Worm (Caenorhabditis elegans): ENCODE results near the gene sqt-2.
A peak's percentile ranks its signal among the peaks of the same experiment; 100 is the strongest.

sqt-2 gene

ce11 chrII:24559-24998 lies 1.5 kb downstream of the sqt-2 start, which contains the start of gene enee-1 (continued):
- peak; percentile 90 for TF ChIP-seq lin-54 (GFP tag; optimal IDR thresholded peaks at IDR 0.05)
- TF ChIP-seq ceh-91 (GFP tag; IDR thresholded peaks at IDR 0.05): no peak
- no peak for TF ChIP-seq aptf-3 (GFP tag; IDR thresholded peaks at IDR 0.05)
- TF ChIP-seq attf-5 (GFP tag; optimal IDR thresholded peaks at IDR 0.05): no peak
- no peak for TF ChIP-seq F10E7.11 (tag; optimal IDR thresholded peaks at IDR 0.05)
- TF ChIP-seq xnd-1 (tag; optimal IDR thresholded peaks at IDR 0.05): no peak
- TF ChIP-seq repo-1 (tag; optimal IDR thresholded peaks at IDR 0.05): peak; percentile 53
- TF ChIP-seq aptf-2 (GFP tag; conservative IDR thresholded peaks at IDR 0.05): no peak
- TF ChIP-seq madf-3 (GFP tag; IDR thresholded peaks at IDR 0.05): peak; percentile 68; the same call in 1 of the 2 replicates
- TF ChIP-seq hmg-20 (GFP tag; IDR thresholded peaks at IDR 0.05): 0 out of 2 replicates have a peak, but pooled peaks have one; percentile 36
- TF ChIP-seq cebp-1 (GFP tag; IDR thresholded peaks at IDR 0.05): no peak
- TF ChIP-seq cebp-1 (tag; optimal IDR thresholded peaks at IDR 0.05): peak; percentile 60
- peak; percentile 11; the same call in 1 of the 2 replicates for TF ChIP-seq madf-6 (GFP tag; IDR thresholded peaks at IDR 0.05)
- TF ChIP-seq somi-1 (GFP tag; optimal IDR thresholded peaks at IDR 0.05): no peak
- TF ChIP-seq F37B4.10 (GFP tag; IDR thresholded peaks at IDR 0.05): no peak
- TF ChIP-seq pha-4 (tag; optimal IDR thresholded peaks at IDR 0.05): no peak
- no peak for TF ChIP-seq egl-44 (GFP tag; IDR thresholded peaks at IDR 0.05)
- TF ChIP-seq lsy-27 (tag; optimal IDR thresholded peaks at IDR 0.05; ENCODE audit: borderline replicate concordance, insufficient read depth): no peak

DNA sequence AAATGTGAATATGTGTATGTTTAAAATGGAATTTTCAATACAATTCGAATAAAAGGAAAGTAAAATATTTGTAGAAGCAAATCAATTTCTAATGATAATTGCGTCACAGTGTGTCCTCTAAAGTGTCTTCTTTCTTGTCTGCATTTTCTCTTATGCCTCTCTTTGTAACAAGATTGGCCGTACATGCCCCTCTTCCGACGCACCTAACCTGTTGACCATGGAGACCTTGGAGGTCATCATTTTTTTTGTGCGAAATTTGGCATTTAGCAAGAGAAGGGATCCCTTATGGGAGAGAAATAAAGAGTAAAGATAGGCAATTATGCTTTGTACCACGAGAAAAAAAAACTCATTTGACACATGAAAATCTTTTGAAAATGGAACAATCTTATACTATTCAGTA lies 5.2 kb downstream of the sqt-2 start, which contains the start of gene F23F1.4:
Gene F23F1.4 (minus strand): TSS at position 141 of the 400 bp plus-strand sequence.
- TF ChIP-seq ztf-25 (GFP tag; IDR thresholded peaks at IDR 0.05): no peak
- no peak for TF ChIP-seq nfya-1 (tag; optimal IDR thresholded peaks at IDR 0.05; ENCODE audit: borderline replicate concordance, insufficient read depth)
- TF ChIP-seq mes-4 (tag; optimal IDR thresholded peaks at IDR 0.05): no peak
- TF ChIP-seq hlh-26 (GFP tag; conservative IDR thresholded peaks at IDR 0.05): no peak
- no peak for TF ChIP-seq unc-130 (GFP tag; optimal IDR thresholded peaks at IDR 0.05)
- TF ChIP-seq B0035.1 (tag; optimal IDR thresholded peaks at IDR 0.05): no peak
- no peak for TF ChIP-seq lsy-27 (tag; optimal IDR thresholded peaks at IDR 0.05; ENCODE audit: borderline replicate concordance, insufficient read depth)
- no peak for TF ChIP-seq hlh-12 (tag; optimal IDR thresholded peaks at IDR 0.05)
- no peak for TF ChIP-seq nhr-179 (tag; optimal IDR thresholded peaks at IDR 0.05)

ce11 chrII:29578-29977 lies 6.5 kb downstream of the sqt-2 start:
- TF ChIP-seq zim-3 (tag; optimal IDR thresholded peaks at IDR 0.05): no peak
- no peak for TF ChIP-seq F55B11.4 (tag; optimal IDR thresholded peaks at IDR 0.05; ENCODE audit: borderline replicate concordance, insufficient read depth)
- TF ChIP-seq aptf-2 (GFP tag; conservative IDR thresholded peaks at IDR 0.05): no peak
- no peak for TF ChIP-seq B0336.3 (GFP tag; IDR thresholded peaks at IDR 0.05)
- TF ChIP-seq cebp-1 (GFP tag; IDR thresholded peaks at IDR 0.05): no peak
- no peak for TF ChIP-seq cebp-1 (tag; optimal IDR thresholded peaks at IDR 0.05)
- TF ChIP-seq ztf-28 (GFP tag; IDR thresholded peaks at IDR 0.05): no peak
- no peak for TF ChIP-seq F37B4.10 (GFP tag; IDR thresholded peaks at IDR 0.05)
- no peak for TF ChIP-seq ztf-6 (GFP tag; IDR thresholded peaks at IDR 0.05)
- TF ChIP-seq hlh-12 (tag; optimal IDR thresholded peaks at IDR 0.05): no peak

ce11 chrII:31521-31920 lies 8.4 kb downstream of the sqt-2 start, which contains the start of the genes F23F1.5 and fbxc-54:
Gene F23F1.5, minus strand, starts transcription at chrII:31584.
Gene fbxc-54, plus strand, starts transcription at chrII:31719.
- peak; percentile 94 for TF ChIP-seq cebp-1 (GFP tag; IDR thresholded peaks at IDR 0.05)
- TF ChIP-seq cebp-1 (tag; optimal IDR thresholded peaks at IDR 0.05): peak; percentile 98
- no peak for TF ChIP-seq snpc-1.3 (tag; optimal IDR thresholded peaks at IDR 0.05; ENCODE audit: insufficient read depth)
- TF ChIP-seq F57A8.1 (GFP tag; optimal IDR thresholded peaks at IDR 0.05): no peak
- TF ChIP-seq lir-1 (GFP tag; conservative IDR thresholded peaks at IDR 0.05): no peak
- no peak for TF ChIP-seq sptf-2 (GFP tag; optimal IDR thresholded peaks at IDR 0.05)
- peak; percentile 79 for TF ChIP-seq attf-3 (GFP tag; conservative IDR thresholded peaks at IDR 0.05)
- TF ChIP-seq Y56A3A.18 (GFP tag; IDR thresholded peaks at IDR 0.05): no peak
- no peak for TF ChIP-seq C06A6.2 (GFP tag; conservative IDR thresholded peaks at IDR 0.05)
- no peak for TF ChIP-seq F23B12.7 (tag; optimal IDR thresholded peaks at IDR 0.05; ENCODE audit: insufficient read depth)
- no peak for TF ChIP-seq mxl-1 (tag; optimal IDR thresholded peaks at IDR 0.05)
- TF ChIP-seq ama-1 (optimal IDR thresholded peaks at IDR 0.05): no peak
- no peak for TF ChIP-seq ama-1 (GFP tag; optimal IDR thresholded peaks at IDR 0.05)
- no peak for TF ChIP-seq pha-4 (tag; optimal IDR thresholded peaks at IDR 0.05)
- TF ChIP-seq hlh-26 (GFP tag; conservative IDR thresholded peaks at IDR 0.05): no peak
- no peak for TF ChIP-seq madf-10 (tag; optimal IDR thresholded peaks at IDR 0.05)
- TF ChIP-seq T07F8.4 (tag; optimal IDR thresholded peaks at IDR 0.05): no peak

Data from whole organism, young adult.